Fruit fly (Drosophila melanogaster) whole organism, embryonic: Measurements from ENCODE around the gene barr.

Source experiments
- CG10274 ChIP-seq: fragments of 200-800 bp; sonication (Bioruptor generic); optimal IDR thresholded peaks from 3 replicates; lab custom pipeline; 2017; ENCODE audit warnings: missing biosample characterization, mild to moderate bottlenecking, missing genetic modification characterization
- CG11560 ChIP-seq: fragments of 200-800 bp; sonication (Bioruptor generic); IDR thresholded peaks from 3 replicates; pipeline ENCODE4 v1.3.6; 2022; ENCODE audit warnings: missing biosample characterization, missing genetic modification characterization
- CG12104 ChIP-seq: fragments of 200-800 bp; sonication (Bioruptor generic); optimal IDR thresholded peaks from 3 replicates; lab custom pipeline; 2016; ENCODE audit warnings: missing biosample characterization, missing genetic modification characterization
- CG12299 ChIP-seq: fragments of 200-800 bp; sonication (Bioruptor generic); optimal IDR thresholded peaks from 2 replicates; lab custom pipeline; 2018; ENCODE audit warnings: missing biosample characterization, mild to moderate bottlenecking, missing genetic modification characterization
- CG12744 ChIP-seq: fragments of 200-800 bp; sonication (Bioruptor generic); optimal IDR thresholded peaks from 2 replicates; lab custom pipeline; 2016; ENCODE audit warnings: missing biosample characterization, missing genetic modification characterization
- CG14441 ChIP-seq: fragments of 200-800 bp; sonication (Bioruptor generic); IDR thresholded peaks from 2 replicates; pipeline ENCODE4 v1.3.6; 2022; ENCODE audit warnings: missing biosample characterization, missing genetic modification characterization
- CG15601 ChIP-seq: fragments of 200-800 bp; sonication (Bioruptor generic); optimal IDR thresholded peaks from 3 replicates; lab custom pipeline; 2019; ENCODE audit warnings: missing biosample characterization, mild to moderate bottlenecking, missing genetic modification characterization, moderate library complexity
- CG17612 ChIP-seq: fragments of 200-800 bp; sonication (Bioruptor generic); IDR thresholded peaks from 2 replicates; pipeline ENCODE4 v1.3.6; 2022; ENCODE audit warnings: missing biosample characterization, missing genetic modification characterization
- CG17802 ChIP-seq: fragments of 200-800 bp; sonication (Bioruptor generic); optimal IDR thresholded peaks from 2 replicates; lab custom pipeline; 2018; ENCODE audit warnings: missing biosample characterization, mild to moderate bottlenecking, missing genetic modification characterization, moderate library complexity
- CG30403 ChIP-seq: fragments of 200-800 bp; sonication (Bioruptor generic); optimal IDR thresholded peaks from 3 replicates; lab custom pipeline; 2016; ENCODE audit warnings: missing biosample characterization, missing genetic modification characterization
- CG32767 ChIP-seq: fragments of 200-800 bp; sonication (Bioruptor generic); IDR thresholded peaks from 2 replicates; pipeline ENCODE4 v1.3.6; 2022; ENCODE audit warnings: missing biosample characterization, missing genetic modification characterization
- CG33213 ChIP-seq: fragments of 200-800 bp; sonication (Bioruptor generic); optimal IDR thresholded peaks from 3 replicates; lab custom pipeline; 2016; ENCODE audit warnings: missing biosample characterization, missing genetic modification characterization
- CG34376 ChIP-seq: fragments of 200-800 bp; sonication (Bioruptor generic); optimal IDR thresholded peaks from 2 replicates; lab custom pipeline; 2018; ENCODE audit warnings: missing biosample characterization, mild to moderate bottlenecking, missing genetic modification characterization
- CG6689 ChIP-seq: fragments of 200-800 bp; sonication (Bioruptor generic); IDR thresholded peaks from 2 replicates; pipeline ENCODE4 v1.3.6; 2022; ENCODE audit warnings: missing biosample characterization, missing genetic modification characterization
- CG7556 ChIP-seq: fragments of 200-800 bp; sonication (Bioruptor generic); optimal IDR thresholded peaks from 2 replicates; lab custom pipeline; 2017; ENCODE audit warnings: missing biosample characterization, mild to moderate bottlenecking, missing genetic modification characterization
- CG7963 ChIP-seq: fragments of 200-800 bp; sonication (Bioruptor generic); IDR thresholded peaks from 3 replicates; pipeline ENCODE4 v1.3.6; 2022; ENCODE audit warnings: missing biosample characterization, missing genetic modification characterization; ENCODE audit not compliant: partially characterized antibody
- CG8478 ChIP-seq: fragments of >200 bp; optimal IDR thresholded peaks from 2 replicates; lab custom pipeline; 2018
- CG9932 ChIP-seq: fragments of 200-800 bp; sonication (Bioruptor generic); IDR thresholded peaks from 2 replicates; pipeline ENCODE4 v1.3.6; 2022; ENCODE audit warnings: missing biosample characterization, missing genetic modification characterization
- Gug ChIP-seq: fragments of 200-800 bp; sonication (Bioruptor generic); IDR thresholded peaks from 4 replicates; pipeline ENCODE4 v1.3.6; 2022; ENCODE audit warnings: missing biosample characterization, missing genetic modification characterization
- Hr78 ChIP-seq, 2 experiments: fragments of 200-800 bp in 1 of 2; fragments of >200 bp in 1 of 2; sonication (Bioruptor generic) in 1 of 2; optimal IDR thresholded peaks; 2 replicates each; lab custom pipeline; 2017 to 2019; ENCODE audit warnings: missing biosample characterization in 2 of 2, missing genetic modification characterization in 2 of 2, mild to moderate bottlenecking in 1 of 2, moderate library complexity in 1 of 2
- MBD-R2 ChIP-seq: fragments of 200-800 bp; sonication (Bioruptor generic); IDR thresholded peaks from 2 replicates; pipeline ENCODE4 v1.3.6; 2022; ENCODE audit warnings: missing biosample characterization, missing genetic modification characterization
- Med ChIP-seq: fragments of 200-800 bp; sonication (Bioruptor generic); peaks from one replicate; lab custom pipeline; 2016; ENCODE audit warnings: missing biosample characterization, missing genetic modification characterization, mild to moderate bottlenecking, inconsistent platforms, moderate library complexity
- Meics ChIP-seq: fragments of 200-800 bp; sonication (Bioruptor generic); optimal IDR thresholded peaks from 2 replicates; lab custom pipeline; 2017; ENCODE audit warnings: missing biosample characterization, mild to moderate bottlenecking, missing genetic modification characterization
- Nf-YA ChIP-seq: fragments of 200-800 bp; sonication (Bioruptor generic); IDR thresholded peaks from 2 replicates; pipeline ENCODE4 v1.3.6; 2022; ENCODE audit warnings: missing biosample characterization, missing genetic modification characterization
- Oli ChIP-seq: fragments of 200-800 bp; sonication (Bioruptor generic); optimal IDR thresholded peaks from 2 replicates; lab custom pipeline; 2018; ENCODE audit warnings: missing biosample characterization, mild to moderate bottlenecking, missing genetic modification characterization, moderate library complexity
- Opbp ChIP-seq: fragments of 200-800 bp; sonication (Bioruptor generic); IDR thresholded peaks from 3 replicates; pipeline ENCODE4 v1.3.6; 2022; ENCODE audit warnings: missing biosample characterization, missing genetic modification characterization; ENCODE audit not compliant: partially characterized antibody
- Optix ChIP-seq: fragments of 200-800 bp; sonication (Bioruptor generic); IDR thresholded peaks from 3 replicates; pipeline ENCODE4 v1.3.6; 2022; ENCODE audit warnings: missing biosample characterization, missing genetic modification characterization
- PHDP ChIP-seq: fragments of 200-800 bp; sonication (Bioruptor generic); optimal IDR thresholded peaks from 3 replicates; lab custom pipeline; 2018; ENCODE audit warnings: missing biosample characterization, mild to moderate bottlenecking, missing genetic modification characterization, moderate library complexity
- Rfx ChIP-seq: fragments of 200-800 bp; sonication (Bioruptor generic); IDR thresholded peaks from 2 replicates; pipeline ENCODE4 v1.3.6; 2022; ENCODE audit warnings: missing biosample characterization, missing genetic modification characterization
- Scr ChIP-seq: fragments of 200-800 bp; sonication (Bioruptor generic); IDR thresholded peaks from 2 replicates; pipeline ENCODE4 v1.3.6; 2022; ENCODE audit warnings: missing biosample characterization, missing genetic modification characterization; ENCODE audit not compliant: partially characterized antibody
- Sox102F ChIP-seq: fragments of 200-800 bp; sonication (Bioruptor generic); optimal IDR thresholded peaks from 2 replicates; lab custom pipeline; 2018; ENCODE audit warnings: missing biosample characterization, mild to moderate bottlenecking, missing genetic modification characterization, moderate library complexity
- Sry-δ ChIP-seq: fragments of 200-800 bp; sonication (Bioruptor generic); optimal IDR thresholded peaks from 2 replicates; lab custom pipeline; 2016; ENCODE audit warnings: missing biosample characterization, missing genetic modification characterization
- ac ChIP-seq: fragments of 200-800 bp; sonication (Bioruptor generic); optimal IDR thresholded peaks from 3 replicates; lab custom pipeline; 2017; ENCODE audit warnings: missing biosample characterization, mild to moderate bottlenecking, missing genetic modification characterization
- amos ChIP-seq: fragments of 200-800 bp; sonication (Bioruptor generic); IDR thresholded peaks from 2 replicates; pipeline ENCODE4 v1.3.6; 2022; ENCODE audit warnings: missing biosample characterization, missing genetic modification characterization; ENCODE audit not compliant: partially characterized antibody
- dm ChIP-seq: fragments of 200-800 bp; sonication (Bioruptor generic); optimal IDR thresholded peaks from 3 replicates; lab custom pipeline; 2016; ENCODE audit warnings: missing biosample characterization, missing genetic modification characterization
- fd3F ChIP-seq: fragments of 200-800 bp; sonication (Bioruptor generic); optimal IDR thresholded peaks from 2 replicates; lab custom pipeline; 2018; ENCODE audit warnings: missing biosample characterization, mild to moderate bottlenecking, missing genetic modification characterization, moderate library complexity
- gce ChIP-seq: fragments of 200-800 bp; sonication (Bioruptor generic); IDR thresholded peaks from 3 replicates; pipeline ENCODE4 v1.3.6; 2022; ENCODE audit warnings: missing biosample characterization, missing genetic modification characterization
- hth ChIP-seq: fragments of >200 bp; optimal IDR thresholded peaks from 2 replicates; lab custom pipeline; 2017; ENCODE audit warnings: inconsistent platforms
- knrl ChIP-seq: fragments of 200-800 bp; sonication (Bioruptor generic); IDR thresholded peaks from 3 replicates; pipeline ENCODE4 v1.3.6; 2022; ENCODE audit warnings: missing biosample characterization, missing genetic modification characterization; ENCODE audit not compliant: partially characterized antibody
- pros ChIP-seq: fragments of 200-800 bp; sonication (Bioruptor generic); optimal IDR thresholded peaks from 3 replicates; lab custom pipeline; 2019; ENCODE audit warnings: missing biosample characterization, mild to moderate bottlenecking, missing genetic modification characterization, moderate library complexity
- repo ChIP-seq: fragments of 200-800 bp; sonication (Bioruptor generic); optimal IDR thresholded peaks from 2 replicates; lab custom pipeline; 2016; ENCODE audit warnings: missing biosample characterization, missing genetic modification characterization
- run ChIP-seq: fragments of 200-800 bp; sonication (Bioruptor generic); optimal IDR thresholded peaks from 3 replicates; lab custom pipeline; 2018; ENCODE audit warnings: missing biosample characterization, mild to moderate bottlenecking, missing genetic modification characterization
- sens ChIP-seq: fragments of 200-800 bp; sonication (Bioruptor generic); peaks from one replicate; lab custom pipeline; 2016; ENCODE audit warnings: missing biosample characterization, missing genetic modification characterization
- slou ChIP-seq: fragments of 200-800 bp; sonication (Bioruptor generic); optimal IDR thresholded peaks from 3 replicates; lab custom pipeline; 2016; ENCODE audit warnings: missing biosample characterization, missing genetic modification characterization
- sr ChIP-seq: fragments of 200-800 bp; sonication (Bioruptor generic); IDR thresholded peaks from 3 replicates; pipeline ENCODE4 v1.3.6; 2022; ENCODE audit warnings: missing biosample characterization, missing genetic modification characterization
- twi ChIP-seq: fragments of 200-800 bp; optimal IDR thresholded peaks from 2 replicates; lab custom pipeline; 2019; ENCODE audit warnings: missing biosample characterization, mild to moderate bottlenecking, missing genetic modification characterization, moderate library complexity
- unc-4 ChIP-seq: fragments of 200-800 bp; sonication (Bioruptor generic); IDR thresholded peaks from 2 replicates; pipeline ENCODE4 v1.3.6; 2022; ENCODE audit warnings: missing biosample characterization, missing genetic modification characterization; ENCODE audit not compliant: partially characterized antibody
- usp ChIP-seq: fragments of >200 bp; optimal IDR thresholded peaks from 2 replicates; lab custom pipeline; 2017; ENCODE audit warnings: missing biosample characterization, missing genetic modification characterization
- yki ChIP-seq: fragments of >200 bp; optimal IDR thresholded peaks from 3 replicates; lab custom pipeline; 2018
- zfh1 ChIP-seq: fragments of 200-800 bp; sonication (Bioruptor generic); IDR thresholded peaks from 3 replicates; pipeline ENCODE4 v1.3.6; 2022; ENCODE audit warnings: missing biosample characterization, missing genetic modification characterization

Gene barr

dm6 chr2L:20084785-20085555 is 23.8 kb upstream of the barr start, which contains the start of gene fok (continued):
- peak; percentile 93 for TF ChIP-seq CG32767 (GFP tag; lab: Robert Waterston, UW)
- TF ChIP-seq run (tag; lab: Kevin White, UChicago) = peak; percentile 96
- peak; percentile 99 for TF ChIP-seq sens (GFP tag; lab: Kevin White, UChicago)
- peak in 1 of 2 experiments; percentile 98 for TF ChIP-seq Hr78 (GFP tag; optimal IDR thresholded peaks at IDR 0.05; lab: Kevin White, UChicago)
- TF ChIP-seq Oli (tag; lab: Kevin White, UChicago) = peak; percentile 96
- TF ChIP-seq unc-4 (GFP tag; lab: Robert Waterston, UW) = 0 out of 2 replicates have a peak, but pooled peaks have one; percentile 25
- TF ChIP-seq twi (tag; lab: Kevin White, UChicago) = peak; percentile 93
- TF ChIP-seq CG9932 (GFP tag; lab: Robert Waterston, UW) = peak; percentile 96
- TF ChIP-seq Scr (GFP tag; lab: Robert Waterston, UW) = peak; percentile 29; the same call in 1 of the 2 replicates
- TF ChIP-seq hth (lab: Kevin White, UChicago) = no peak
- peak; percentile 98 for TF ChIP-seq CG12104 (GFP tag; lab: Kevin White, UChicago)
- TF ChIP-seq knrl (GFP tag; lab: Robert Waterston, UW) = peak; percentile 33; the same call in 1 of the 3 replicates
- TF ChIP-seq sr = peak; percentile 88
- peak; percentile 61 for TF ChIP-seq Sry-δ (GFP tag; lab: Kevin White, UChicago)
- TF ChIP-seq CG15601 = peak; percentile 95
- peak; percentile 98 for TF ChIP-seq CG7556 (GFP tag; lab: Kevin White, UChicago)
- TF ChIP-seq CG30403 (GFP tag; lab: Kevin White, UChicago) = peak; percentile 97
- no peak for TF ChIP-seq CG7963 (GFP tag; lab: Robert Waterston, UW)
- TF ChIP-seq Opbp = 0 out of 3 replicates have a peak, but pooled peaks have one; percentile 28
- peak; percentile 78 for TF ChIP-seq gce
- peak; percentile 97 for TF ChIP-seq Rfx (GFP tag; lab: Robert Waterston, UW)
- peak; percentile 97 for TF ChIP-seq PHDP (tag; lab: Kevin White, UChicago)
- TF ChIP-seq yki = no peak
- peak; percentile 89 for TF ChIP-seq ac (GFP tag; lab: Kevin White, UChicago)
- no peak for TF ChIP-seq CG8478 (lab: Kevin White, UChicago)
- peak; percentile 86 for TF ChIP-seq CG11560
- peak; percentile 92 for TF ChIP-seq Gug (GFP tag; lab: Robert Waterston, UW)
- peak; percentile 92 for TF ChIP-seq CG14441
- TF ChIP-seq Sox102F (GFP tag; lab: Kevin White, UChicago) = peak; percentile 95
- peak; percentile 71 for TF ChIP-seq CG17802 (tag; lab: Kevin White, UChicago)
- TF ChIP-seq CG33213 (GFP tag; lab: Kevin White, UChicago) = peak; percentile 92
- peak; percentile 89 for TF ChIP-seq MBD-R2 (GFP tag; lab: Robert Waterston, UW)
- TF ChIP-seq CG12299 (tag; lab: Kevin White, UChicago) = peak; percentile 96
- TF ChIP-seq dm = peak; percentile 88
- peak; percentile 99 for TF ChIP-seq Med
- TF ChIP-seq CG10274 (GFP tag; lab: Kevin White, UChicago) = peak; percentile 89
- peak; percentile 90 for TF ChIP-seq slou
- peak; percentile 87 for TF ChIP-seq repo
- peak; percentile 91 for TF ChIP-seq pros (GFP tag; lab: Kevin White, UChicago)
- TF ChIP-seq fd3F = peak; percentile 93
- peak; percentile 99 for TF ChIP-seq CG34376 (GFP tag; lab: Kevin White, UChicago)
- peak; percentile 88 for TF ChIP-seq Optix (GFP tag; lab: Robert Waterston, UW)
- peak; percentile 75 for TF ChIP-seq Nf-YA (GFP tag; lab: Robert Waterston, UW)
- TF ChIP-seq CG17612 (GFP tag; lab: Robert Waterston, UW) = peak; percentile 87
- peak; percentile 96 for TF ChIP-seq CG6689
- peak; percentile 23; the same call in 1 of the 2 replicates for TF ChIP-seq amos
- TF ChIP-seq usp (GFP tag; lab: Kevin White, UChicago) = no peak
- peak; percentile 93 for TF ChIP-seq CG12744 (GFP tag; lab: Kevin White, UChicago)
- TF ChIP-seq Meics (GFP tag; lab: Kevin White, UChicago) = peak; percentile 95
- peak; percentile 98 for TF ChIP-seq zfh1 (GFP tag; lab: Robert Waterston, UW)
